Fruit fly (Drosophila melanogaster): ENCODE data around the gene CG15764.

CG15764 gene

DNA sequence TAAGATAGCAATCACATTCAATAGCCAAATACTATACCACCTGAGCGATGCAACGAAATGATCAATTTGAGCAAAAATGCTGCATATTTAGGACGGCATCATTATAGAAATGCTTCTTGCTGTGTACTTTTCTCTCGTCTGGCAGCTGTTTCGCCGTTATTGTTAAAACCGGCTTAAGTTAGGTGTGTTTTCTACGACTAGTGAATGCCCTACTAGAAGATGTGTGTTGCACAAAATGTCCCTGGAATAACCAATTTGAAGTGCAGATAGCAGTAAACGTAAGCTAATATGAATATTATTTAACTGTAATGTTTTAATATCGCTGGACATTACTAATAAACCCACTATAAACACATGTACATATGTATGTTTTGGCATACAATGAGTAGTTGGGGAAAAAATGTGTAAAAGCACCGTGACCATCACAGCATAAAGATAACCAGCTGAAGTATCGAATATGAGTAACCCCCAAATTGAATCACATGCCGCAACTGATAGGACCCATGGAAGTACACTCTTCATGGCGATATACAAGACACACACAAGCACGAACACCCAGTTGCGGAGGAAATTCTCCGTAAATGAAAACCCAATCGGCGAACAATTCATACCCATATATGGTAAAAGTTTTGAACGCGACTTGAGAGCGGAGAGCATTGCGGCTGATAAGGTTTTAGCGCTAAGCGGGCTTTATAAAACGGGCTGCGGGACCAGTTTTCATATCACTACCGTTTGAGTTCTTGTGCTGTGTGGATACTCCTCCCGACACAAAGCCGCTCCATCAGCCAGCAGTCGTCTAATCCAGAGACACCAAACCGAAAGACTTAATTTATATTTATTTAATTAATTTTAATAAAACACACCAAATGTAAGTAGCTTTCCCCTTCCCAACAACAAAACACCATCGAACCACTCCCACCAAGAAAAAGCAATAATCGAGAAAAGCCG is 31.5 kb downstream of the CG15764 start, which contains the start of gene Act5C:
Act5C (plus strand) TSS at position 716 of the 948 bp plus-strand sequence.
- peak in 1 of 2 experiments; percentile 1 for TF ChIP-seq dl (GFP tag; optimal IDR thresholded peaks at IDR 0.05; ENCODE audit: insufficient read depth in 1 of 2, partially characterized antibody in 2 of 2)
- peak; percentile 92 for TF ChIP-seq CG9705 (GFP tag; optimal IDR thresholded peaks at IDR 0.05)
- no peak for TF ChIP-seq Dfd (GFP tag; optimal IDR thresholded peaks at IDR 0.05)
- peak; percentile 97 for TF ChIP-seq br (GFP tag; optimal IDR thresholded peaks at IDR 0.05)
- TF ChIP-seq HLH106 (tag; optimal IDR thresholded peaks at IDR 0.05) = peak; percentile 97
- peak; percentile 74 for TF ChIP-seq Rel (GFP tag; optimal IDR thresholded peaks at IDR 0.05)
- peak; percentile 81 for TF ChIP-seq Rel (tag; optimal IDR thresholded peaks at IDR 0.05)
- TF ChIP-seq Mio (GFP tag; optimal IDR thresholded peaks at IDR 0.05) = peak; percentile 78
- TF ChIP-seq lola (GFP tag; optimal IDR thresholded peaks at IDR 0.05) = no peak
- peak; percentile 67 for TF ChIP-seq Dif (GFP tag; optimal IDR thresholded peaks at IDR 0.05; ENCODE audit: partially characterized antibody)
- TF ChIP-seq pan (optimal IDR thresholded peaks at IDR 0.05) = no peak
- TF ChIP-seq Hnf4 (GFP tag; optimal IDR thresholded peaks at IDR 0.05) = peak; percentile 95
- peak; percentile 97 for TF ChIP-seq ey (GFP tag; optimal IDR thresholded peaks at IDR 0.05)
- no peak for TF ChIP-seq jim (GFP tag; optimal IDR thresholded peaks at IDR 0.05)
- TF ChIP-seq Jra (GFP tag; optimal IDR thresholded peaks at IDR 0.05) = peak; percentile 75
- peak; percentile 97 for TF ChIP-seq h (GFP tag; optimal IDR thresholded peaks at IDR 0.05)
- peak; percentile 87 for TF ChIP-seq brk (GFP tag; optimal IDR thresholded peaks at IDR 0.05)
- peak; percentile 95 for TF ChIP-seq OdsH (GFP tag; optimal IDR thresholded peaks at IDR 0.05)
- no peak for TF ChIP-seq Vsx2 (GFP tag; optimal IDR thresholded peaks at IDR 0.05; ENCODE audit: partially characterized antibody)
- TF ChIP-seq fru (GFP tag; optimal IDR thresholded peaks at IDR 0.05) = peak; percentile 97
- peak; percentile 97 for TF ChIP-seq woc (GFP tag; optimal IDR thresholded peaks at IDR 0.05)
- TF ChIP-seq tai (GFP tag; optimal IDR thresholded peaks at IDR 0.05) = peak; percentile 49
- TF ChIP-seq GATAd (GFP tag; optimal IDR thresholded peaks at IDR 0.05) = peak; percentile 47
- no peak for TF ChIP-seq N (GFP tag; optimal IDR thresholded peaks at IDR 0.05)
- peak; percentile 93 for TF ChIP-seq dmrt93B (GFP tag; optimal IDR thresholded peaks at IDR 0.05)
- peak; percentile 97 for TF ChIP-seq Sp1 (GFP tag; optimal IDR thresholded peaks at IDR 0.05)
- peak; percentile 93 for TF ChIP-seq sv (GFP tag; optimal IDR thresholded peaks at IDR 0.05)
- no peak for TF ChIP-seq Abd-B (GFP tag; optimal IDR thresholded peaks at IDR 0.05)
- TF ChIP-seq sage (GFP tag; optimal IDR thresholded peaks at IDR 0.05) = peak; percentile 95
- peak; percentile 91 for TF ChIP-seq CrebA (GFP tag; optimal IDR thresholded peaks at IDR 0.05; ENCODE audit: borderline replicate concordance)
- peak; percentile 91 for TF ChIP-seq psq (GFP tag; optimal IDR thresholded peaks at IDR 0.05)
- no peak for TF ChIP-seq usp (GFP tag; optimal IDR thresholded peaks at IDR 0.05)
- TF ChIP-seq Hr83 (GFP tag; optimal IDR thresholded peaks at IDR 0.05; ENCODE audit: poor library complexity, severe bottlenecking) = peak; percentile 66
- TF ChIP-seq Myc (optimal IDR thresholded peaks at IDR 0.05) = no peak
- peak; percentile 94 for TF ChIP-seq CG32264 (GFP tag; optimal IDR thresholded peaks at IDR 0.05)
- TF ChIP-seq Hr78 (GFP tag; optimal IDR thresholded peaks at IDR 0.05) = no peak
- TF ChIP-seq foxo (GFP tag; optimal IDR thresholded peaks at IDR 0.05) = peak; percentile 87 to 97
- TF ChIP-seq rgr (GFP tag; optimal IDR thresholded peaks at IDR 0.05) = peak; percentile 97
- TF ChIP-seq dsf (GFP tag; optimal IDR thresholded peaks at IDR 0.05; ENCODE audit: borderline replicate concordance) = peak; percentile 81

DNA sequence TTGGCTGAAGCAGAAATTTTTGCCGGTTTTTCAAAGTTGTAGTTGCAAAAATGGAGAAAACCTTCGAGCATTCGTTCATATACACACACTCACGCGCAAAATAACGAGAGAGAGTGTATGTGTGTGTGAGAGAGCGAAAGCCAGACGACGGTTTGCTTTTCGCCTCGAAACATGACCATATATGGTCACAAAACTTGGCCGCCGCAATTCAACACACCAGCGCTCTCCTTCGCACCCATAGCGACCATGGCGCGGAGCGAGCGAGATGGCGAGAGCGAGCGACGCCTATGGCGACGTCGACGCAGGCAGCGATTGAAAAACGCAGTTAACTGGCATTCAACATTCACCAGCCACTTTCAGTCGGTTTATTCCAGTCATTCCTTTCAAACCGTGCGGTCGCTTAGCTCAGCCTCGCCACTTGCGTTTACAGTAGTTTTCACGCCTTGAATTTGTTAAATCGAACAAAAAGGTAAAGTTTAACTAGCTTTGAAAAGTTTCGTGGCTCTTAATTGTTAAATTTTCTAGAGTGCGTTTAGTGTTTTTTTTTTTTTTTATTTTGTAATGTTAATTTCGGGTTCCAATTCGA is 32.8 kb downstream of the CG15764 start:
- TF ChIP-seq GATAd (GFP tag; optimal IDR thresholded peaks at IDR 0.05) = no peak
- peak; percentile 45 for TF ChIP-seq Dif (GFP tag; optimal IDR thresholded peaks at IDR 0.05; ENCODE audit: partially characterized antibody)
- TF ChIP-seq foxo (GFP tag; optimal IDR thresholded peaks at IDR 0.05) = peak in 1 of 2 experiments; percentile 42
- TF ChIP-seq jim (GFP tag; optimal IDR thresholded peaks at IDR 0.05) = no peak
- peak; percentile 65 for TF ChIP-seq fru (GFP tag; optimal IDR thresholded peaks at IDR 0.05)
- no peak for TF ChIP-seq OdsH (GFP tag; optimal IDR thresholded peaks at IDR 0.05)
- no peak for TF ChIP-seq dsf (GFP tag; optimal IDR thresholded peaks at IDR 0.05; ENCODE audit: borderline replicate concordance)
- peak; percentile 85 for TF ChIP-seq psq (GFP tag; optimal IDR thresholded peaks at IDR 0.05)
- no peak for TF ChIP-seq dl (GFP tag; optimal IDR thresholded peaks at IDR 0.05; ENCODE audit: insufficient read depth in 1 of 2, partially characterized antibody in 2 of 2)
- peak; percentile 50 for TF ChIP-seq Sp1 (GFP tag; optimal IDR thresholded peaks at IDR 0.05)
- TF ChIP-seq N (GFP tag; optimal IDR thresholded peaks at IDR 0.05) = no peak
- TF ChIP-seq sage (GFP tag; optimal IDR thresholded peaks at IDR 0.05) = no peak
- TF ChIP-seq br (GFP tag; optimal IDR thresholded peaks at IDR 0.05) = peak; percentile 33
- no peak for TF ChIP-seq CG32264 (GFP tag; optimal IDR thresholded peaks at IDR 0.05)
- TF ChIP-seq Dfd (GFP tag; optimal IDR thresholded peaks at IDR 0.05) = no peak
- TF ChIP-seq Myc (optimal IDR thresholded peaks at IDR 0.05) = no peak
- no peak for TF ChIP-seq Rel (GFP tag; optimal IDR thresholded peaks at IDR 0.05)
- peak; percentile 65 for TF ChIP-seq Rel (tag; optimal IDR thresholded peaks at IDR 0.05)
- no peak for TF ChIP-seq Abd-B (GFP tag; optimal IDR thresholded peaks at IDR 0.05)
- TF ChIP-seq lola (GFP tag; optimal IDR thresholded peaks at IDR 0.05) = no peak
- peak; percentile 10 for TF ChIP-seq Jra (GFP tag; optimal IDR thresholded peaks at IDR 0.05)
- peak; percentile 26 for TF ChIP-seq rgr (GFP tag; optimal IDR thresholded peaks at IDR 0.05)
- TF ChIP-seq Hr78 (GFP tag; optimal IDR thresholded peaks at IDR 0.05) = no peak
- no peak for TF ChIP-seq tai (GFP tag; optimal IDR thresholded peaks at IDR 0.05)
- TF ChIP-seq h (GFP tag; optimal IDR thresholded peaks at IDR 0.05) = peak; percentile 36
- TF ChIP-seq pan (optimal IDR thresholded peaks at IDR 0.05) = no peak
- TF ChIP-seq Mio (GFP tag; optimal IDR thresholded peaks at IDR 0.05) = no peak
- no peak for TF ChIP-seq HLH106 (tag; optimal IDR thresholded peaks at IDR 0.05)
- no peak for TF ChIP-seq Vsx2 (GFP tag; optimal IDR thresholded peaks at IDR 0.05; ENCODE audit: partially characterized antibody)
- peak; percentile 55 for TF ChIP-seq Hnf4 (GFP tag; optimal IDR thresholded peaks at IDR 0.05)
- peak; percentile 49 for TF ChIP-seq sv (GFP tag; optimal IDR thresholded peaks at IDR 0.05)
- TF ChIP-seq Hr83 (GFP tag; optimal IDR thresholded peaks at IDR 0.05; ENCODE audit: poor library complexity, severe bottlenecking) = peak; percentile 60
- no peak for TF ChIP-seq dmrt93B (GFP tag; optimal IDR thresholded peaks at IDR 0.05)
- TF ChIP-seq usp (GFP tag; optimal IDR thresholded peaks at IDR 0.05) = no peak
- TF ChIP-seq brk (GFP tag; optimal IDR thresholded peaks at IDR 0.05) = peak; percentile 6
- no peak for TF ChIP-seq CrebA (GFP tag; optimal IDR thresholded peaks at IDR 0.05; ENCODE audit: borderline replicate concordance)
- TF ChIP-seq woc (GFP tag; optimal IDR thresholded peaks at IDR 0.05) = peak; percentile 40
